Fruit fly (Drosophila melanogaster) whole organism, embryonic: ENCODE measurements around the gene CG32267.

ENCODE experiments used
- B-H1 ChIP-seq: fragments of 200-800 bp; sonication (Bioruptor generic); IDR thresholded peaks from 3 replicates; pipeline ENCODE4 v1.3.6; 2022; ENCODE audit warnings: missing biosample characterization, missing genetic modification characterization
- Bdp1 ChIP-seq: fragments of 200-800 bp; sonication (Bioruptor generic); optimal IDR thresholded peaks from 3 replicates; lab custom pipeline; 2016; ENCODE audit warnings: missing biosample characterization, missing genetic modification characterization
- Blimp-1 ChIP-seq: fragments of 200-800 bp; sonication (Bioruptor generic); optimal IDR thresholded peaks from 3 replicates; lab custom pipeline; 2018; ENCODE audit warnings: missing biosample characterization, missing genetic modification characterization, mild to moderate bottlenecking, moderate library complexity, missing genetic modification reagents
- CG10654 ChIP-seq: fragments of 200-800 bp; sonication (Bioruptor generic); optimal IDR thresholded peaks from 2 replicates; lab custom pipeline; 2016; ENCODE audit warnings: missing biosample characterization, missing genetic modification characterization
- CG13894 ChIP-seq: fragments of 200-800 bp; sonication (Bioruptor generic); optimal IDR thresholded peaks from 3 replicates; lab custom pipeline; 2018; ENCODE audit warnings: missing biosample characterization, mild to moderate bottlenecking, missing genetic modification characterization, moderate library complexity
- CG14050 ChIP-seq: fragments of 200-800 bp; sonication (Bioruptor generic); IDR thresholded peaks from 3 replicates; pipeline ENCODE4 v1.3.6; 2022; ENCODE audit warnings: missing biosample characterization, missing genetic modification characterization
- CG15514 ChIP-seq: fragments of 200-800 bp; sonication (Bioruptor generic); optimal IDR thresholded peaks from 3 replicates; lab custom pipeline; 2017; ENCODE audit warnings: missing biosample characterization, missing genetic modification characterization, mild to moderate bottlenecking, moderate library complexity, missing genetic modification reagents
- CG16815 ChIP-seq: fragments of 200-800 bp; sonication (Bioruptor generic); optimal IDR thresholded peaks from 3 replicates; lab custom pipeline; 2017; ENCODE audit warnings: missing biosample characterization, mild to moderate bottlenecking, missing genetic modification characterization
- CG17802 ChIP-seq: fragments of 200-800 bp; sonication (Bioruptor generic); optimal IDR thresholded peaks from 2 replicates; lab custom pipeline; 2018; ENCODE audit warnings: missing biosample characterization, mild to moderate bottlenecking, missing genetic modification characterization, moderate library complexity
- CG17912 ChIP-seq: fragments of 200-800 bp; sonication (Bioruptor generic); optimal IDR thresholded peaks from 2 replicates; lab custom pipeline; 2018; ENCODE audit warnings: missing biosample characterization, mild to moderate bottlenecking, missing genetic modification characterization
- CG18011 ChIP-seq: fragments of 200-800 bp; sonication (Bioruptor generic); optimal IDR thresholded peaks from 2 replicates; lab custom pipeline; 2017; ENCODE audit warnings: missing biosample characterization, missing genetic modification characterization, mild to moderate bottlenecking, moderate library complexity, missing genotype
- CG1832 ChIP-seq: fragments of 200-800 bp; sonication (Bioruptor generic); optimal IDR thresholded peaks from 2 replicates; lab custom pipeline; 2017; ENCODE audit warnings: missing biosample characterization, mild to moderate bottlenecking, missing genetic modification characterization, inconsistent platforms
- CG18599 ChIP-seq: fragments of 200-800 bp; sonication (Bioruptor generic); optimal IDR thresholded peaks from 3 replicates; lab custom pipeline; 2017; ENCODE audit warnings: missing biosample characterization, missing genetic modification characterization, mild to moderate bottlenecking, moderate library complexity, missing genetic modification reagents
- CG2202 ChIP-seq: fragments of 200-800 bp; sonication (Bioruptor generic); optimal IDR thresholded peaks from 2 replicates; lab custom pipeline; 2018; ENCODE audit warnings: missing biosample characterization, mild to moderate bottlenecking, missing genetic modification characterization
- CG31388 ChIP-seq: fragments of 200-800 bp; sonication (Bioruptor generic); optimal IDR thresholded peaks from 2 replicates; lab custom pipeline; 2016; ENCODE audit warnings: missing biosample characterization, missing genetic modification characterization
- CG4282 ChIP-seq: fragments of 200-800 bp; sonication (Bioruptor generic); optimal IDR thresholded peaks from 2 replicates; lab custom pipeline; 2016; ENCODE audit warnings: missing biosample characterization, missing genetic modification characterization
- CG6254 ChIP-seq: fragments of 200-800 bp; sonication (Bioruptor generic); optimal IDR thresholded peaks from 3 replicates; lab custom pipeline; 2017; ENCODE audit warnings: mild to moderate bottlenecking, missing biosample characterization, missing genetic modification reagents, missing genetic modification characterization
- CG6765 ChIP-seq: fragments of 200-800 bp; sonication (Bioruptor generic); optimal IDR thresholded peaks from 3 replicates; lab custom pipeline; 2017; ENCODE audit warnings: missing biosample characterization, mild to moderate bottlenecking, missing genetic modification characterization
- CG7271 ChIP-seq: fragments of 200-800 bp; sonication (Bioruptor generic); optimal IDR thresholded peaks from 2 replicates; lab custom pipeline; 2018; ENCODE audit warnings: missing biosample characterization, mild to moderate bottlenecking, missing genetic modification characterization, moderate library complexity
- CG9609 ChIP-seq: fragments of 200-800 bp; sonication (Bioruptor generic); optimal IDR thresholded peaks from 3 replicates; lab custom pipeline; 2016; ENCODE audit warnings: missing biosample characterization, missing genetic modification characterization
- CG9727 ChIP-seq: fragments of 200-800 bp; sonication (Bioruptor generic); optimal IDR thresholded peaks from 3 replicates; lab custom pipeline; 2017; ENCODE audit warnings: missing biosample characterization, mild to moderate bottlenecking, missing genetic modification characterization
- Chrac-16 ChIP-seq: fragments of 200-800 bp; sonication (Bioruptor generic); optimal IDR thresholded peaks from 3 replicates; lab custom pipeline; 2016; ENCODE audit warnings: missing biosample characterization, missing genetic modification characterization
- D ChIP-seq, 2 experiments: fragments of 200-800 bp in 1 of 2; fragments of >200 bp in 1 of 2; sonication (Bioruptor generic) in 1 of 2; optimal IDR thresholded peaks; 2 replicates in 1 of 2; 3 replicates in 1 of 2; lab custom pipeline; 2017; ENCODE audit warnings: mild to moderate bottlenecking in 1 of 2, missing biosample characterization in 1 of 2, missing genetic modification characterization in 1 of 2, missing genetic modification reagents in 1 of 2
- Dbx ChIP-seq: fragments of 200-800 bp; sonication (Bioruptor generic); IDR thresholded peaks from 3 replicates; pipeline ENCODE4 v1.3.6; 2022; ENCODE audit warnings: missing biosample characterization, missing genetic modification characterization
- HHEX ChIP-seq: fragments of 200-800 bp; sonication (Bioruptor generic); optimal IDR thresholded peaks from 3 replicates; lab custom pipeline; 2017; ENCODE audit warnings: missing biosample characterization, mild to moderate bottlenecking, missing genetic modification characterization, missing genetic modification reagents
- Lhr ChIP-seq: fragments of 200-800 bp; sonication (Bioruptor generic); optimal IDR thresholded peaks from 3 replicates; lab custom pipeline; 2017; ENCODE audit warnings: mild to moderate bottlenecking, missing biosample characterization, missing genetic modification reagents, missing genetic modification characterization
- Med ChIP-seq: fragments of 200-800 bp; sonication (Bioruptor generic); peaks from one replicate; lab custom pipeline; 2016; ENCODE audit warnings: missing biosample characterization, missing genetic modification characterization, mild to moderate bottlenecking, inconsistent platforms, moderate library complexity
- Meics ChIP-seq: fragments of 200-800 bp; sonication (Bioruptor generic); optimal IDR thresholded peaks from 2 replicates; lab custom pipeline; 2017; ENCODE audit warnings: missing biosample characterization, mild to moderate bottlenecking, missing genetic modification characterization
- NFAT ChIP-seq: fragments of 200-800 bp; sonication (Bioruptor generic); IDR thresholded peaks from 2 replicates; pipeline ENCODE4 v1.3.6; 2022; ENCODE audit warnings: missing biosample characterization, missing genetic modification characterization
- Oaz ChIP-seq: fragments of 200-800 bp; sonication (Bioruptor generic); IDR thresholded peaks from 2 replicates; pipeline ENCODE4 v1.3.6; 2022; ENCODE audit warnings: missing biosample characterization, missing genetic modification characterization
- Opbp ChIP-seq: fragments of 200-800 bp; sonication (Bioruptor generic); IDR thresholded peaks from 3 replicates; pipeline ENCODE4 v1.3.6; 2022; ENCODE audit warnings: missing biosample characterization, missing genetic modification characterization; ENCODE audit not compliant: partially characterized antibody
- Ravus ChIP-seq: fragments of 200-800 bp; sonication (Bioruptor generic); IDR thresholded peaks from 2 replicates; pipeline ENCODE4 v1.3.6; 2022; ENCODE audit warnings: missing biosample characterization, missing genetic modification characterization
- Ssrp ChIP-seq: fragments of 200-800 bp; sonication (Bioruptor generic); optimal IDR thresholded peaks from 2 replicates; lab custom pipeline; 2018; ENCODE audit warnings: missing biosample characterization, mild to moderate bottlenecking, missing genetic modification characterization, moderate library complexity
- Trl ChIP-seq, 3 experiments: fragments of >200 bp in 2 of 3; fragments of 200-800 bp in 1 of 3; sonication (Bioruptor generic) in 1 of 3; optimal IDR thresholded peaks; 2 replicates in 1 of 3; 3 replicates in 2 of 3; lab custom pipeline; 2016 to 2017; ENCODE audit warnings: missing biosample characterization in 1 of 3, missing genetic modification characterization in 1 of 3
- ab ChIP-seq: fragments of 200-800 bp; sonication (Bioruptor generic); optimal IDR thresholded peaks from 2 replicates; lab custom pipeline; 2016; ENCODE audit warnings: missing biosample characterization, missing genetic modification characterization
- bigmax ChIP-seq: fragments of 200-800 bp; sonication (Bioruptor generic); optimal IDR thresholded peaks from 2 replicates; lab custom pipeline; 2018; ENCODE audit warnings: missing biosample characterization, mild to moderate bottlenecking, missing genetic modification characterization
- chm ChIP-seq: fragments of 200-800 bp; sonication (Bioruptor generic); IDR thresholded peaks from 2 replicates; pipeline ENCODE4 v1.3.6; 2022; ENCODE audit warnings: missing biosample characterization, missing genetic modification characterization
- crc ChIP-seq: fragments of 200-800 bp; sonication (Bioruptor generic); optimal IDR thresholded peaks from 2 replicates; lab custom pipeline; 2016; ENCODE audit warnings: missing biosample characterization, missing genetic modification characterization
- dimm ChIP-seq: fragments of 200-800 bp; sonication (Bioruptor generic); IDR thresholded peaks from 2 replicates; pipeline ENCODE4 v1.3.6; 2022; ENCODE audit warnings: missing biosample characterization, missing genetic modification characterization
- dm ChIP-seq: fragments of 200-800 bp; sonication (Bioruptor generic); optimal IDR thresholded peaks from 3 replicates; lab custom pipeline; 2016; ENCODE audit warnings: missing biosample characterization, missing genetic modification characterization
- ftz-f1 ChIP-seq: fragments of 200-800 bp; sonication (Bioruptor generic); optimal IDR thresholded peaks from 2 replicates; lab custom pipeline; 2016; ENCODE audit warnings: missing biosample characterization, missing genetic modification characterization
- gce ChIP-seq: fragments of 200-800 bp; sonication (Bioruptor generic); IDR thresholded peaks from 3 replicates; pipeline ENCODE4 v1.3.6; 2022; ENCODE audit warnings: missing biosample characterization, missing genetic modification characterization
- kay ChIP-seq: fragments of 200-800 bp; sonication (Bioruptor generic); optimal IDR thresholded peaks from 2 replicates; lab custom pipeline; 2016; ENCODE audit warnings: missing biosample characterization, missing genetic modification characterization
- oc ChIP-seq: fragments of 200-800 bp; sonication (Bioruptor generic); optimal IDR thresholded peaks from 2 replicates; lab custom pipeline; 2018; ENCODE audit warnings: missing biosample characterization, mild to moderate bottlenecking, missing genetic modification characterization, moderate library complexity
- pho ChIP-seq: fragments of 200-800 bp; sonication (Bioruptor generic); optimal IDR thresholded peaks from 2 replicates; lab custom pipeline; 2016; ENCODE audit warnings: missing biosample characterization, missing genetic modification characterization
- pum ChIP-seq: fragments of 200-800 bp; sonication (Bioruptor generic); optimal IDR thresholded peaks from 2 replicates; lab custom pipeline; 2016; ENCODE audit warnings: missing biosample characterization, missing genetic modification characterization
- sob ChIP-seq: fragments of 200-800 bp; sonication (Bioruptor generic); IDR thresholded peaks from 2 replicates; pipeline ENCODE4 v1.3.6; 2022; ENCODE audit warnings: missing biosample characterization, missing genetic modification characterization
- trem ChIP-seq: fragments of 200-800 bp; optimal IDR thresholded peaks from 3 replicates; lab custom pipeline; 2019; ENCODE audit warnings: missing biosample characterization, mild to moderate bottlenecking, missing genetic modification characterization, moderate library complexity
- vnd ChIP-seq: fragments of 200-800 bp; sonication (Bioruptor generic); IDR thresholded peaks from 3 replicates; pipeline ENCODE4 v1.3.6; 2022; ENCODE audit warnings: missing biosample characterization, missing genetic modification characterization; ENCODE audit not compliant: partially characterized antibody
- yki ChIP-seq: fragments of >200 bp; optimal IDR thresholded peaks from 3 replicates; lab custom pipeline; 2018

Gene CG32267

dm6 chr3L:3454921-3455554 lies 16.9 kb downstream of the CG32267 start (continued):
- TF ChIP-seq Lhr (GFP tag; lab: Kevin White, UChicago) (no peak), pum (GFP tag; lab: Kevin White, UChicago) (peak; percentile 0), CG18599 (GFP tag; lab: Kevin White, UChicago) (no peak), CG4282 (no peak), crc (no peak), Bdp1 (GFP tag; lab: Kevin White, UChicago) (no peak), CG6765 (GFP tag; lab: Kevin White, UChicago) (no peak), yki (lab: Kevin White, UChicago) (no peak), ab (no peak), vnd (no peak), oc (tag; lab: Kevin White, UChicago) (no peak), D (optimal IDR thresholded peaks at IDR 0.05; lab: Kevin White, UChicago) (no peak), D (GFP tag; optimal IDR thresholded peaks at IDR 0.05; lab: Kevin White, UChicago) (peak; percentile 2), CG17802 (no peak), Ssrp (peak; percentile 25), Opbp (GFP tag; lab: Robert Waterston, UW) (0 out of 3 replicates have a peak, but pooled peaks have one; percentile 4), Ravus (GFP tag; lab: Robert Waterston, UW) (no peak), Oaz (GFP tag; lab: Robert Waterston, UW) (no peak), pho (no peak), dm (GFP tag; lab: Kevin White, UChicago) (no peak), CG16815 (GFP tag; lab: Kevin White, UChicago) (no peak), chm (GFP tag; lab: Robert Waterston, UW) (no peak), Blimp-1 (peak; percentile 32), CG9609 (GFP tag; lab: Kevin White, UChicago) (no peak), bigmax (no peak), CG15514 (no peak), Trl (optimal IDR thresholded peaks at IDR 0.05; lab: Kevin White, UChicago) (no peak), Trl (GFP tag; optimal IDR thresholded peaks at IDR 0.05; lab: Kevin White, UChicago) (peak; percentile 29), kay (GFP tag; lab: Kevin White, UChicago) (no peak), CG17912 (GFP tag; lab: Kevin White, UChicago) (no peak), CG2202 (tag; lab: Kevin White, UChicago) (no peak), gce (GFP tag; lab: Robert Waterston, UW) (no peak), CG1832 (GFP tag; lab: Kevin White, UChicago) (no peak), trem (no peak), Dbx (GFP tag; lab: Robert Waterston, UW) (no peak), Chrac-16 (GFP tag; lab: Kevin White, UChicago) (no peak), B-H1 (GFP tag; lab: Robert Waterston, UW) (no peak), CG31388 (GFP tag; lab: Kevin White, UChicago) (no peak), CG14050 (GFP tag; lab: Robert Waterston, UW) (no peak), CG9727 (no peak), Meics (GFP tag; lab: Kevin White, UChicago) (no peak), NFAT (GFP tag; lab: Robert Waterston, UW) (no peak), CG7271 (tag; lab: Kevin White, UChicago) (no peak), Med (GFP tag; lab: Kevin White, UChicago) (peak; percentile 75), sob (GFP tag; lab: Robert Waterston, UW) (no peak; the same call in 1 of the 2 replicates), CG13894 (tag; lab: Kevin White, UChicago) (no peak), HHEX (no peak), CG10654 (GFP tag; lab: Kevin White, UChicago) (no peak), CG6254 (GFP tag; lab: Kevin White, UChicago) (no peak), ftz-f1 (no peak), dimm (0 out of 2 replicates have a peak, but pooled peaks have one; percentile 30), CG18011 (GFP tag; lab: Kevin White, UChicago) (no peak)
